Worm (Caenorhabditis elegans): ENCODE results near the gene cccp-1.

ce11 chrIII:12424663-12425062, 48.0 kb upstream of the cccp-1 start:
- no peak for TF ChIP-seq ama-1 (optimal IDR thresholded peaks at IDR 0.05)
- TF ChIP-seq hmbx-1 (tag; optimal IDR thresholded peaks at IDR 0.05) = no peak
- no peak for TF ChIP-seq tra-4 (tag; optimal IDR thresholded peaks at IDR 0.05)
- TF ChIP-seq pes-1 (GFP tag; IDR thresholded peaks at IDR 0.05) = no peak
- TF ChIP-seq scrt-1 (GFP tag; IDR thresholded peaks at IDR 0.05) = no peak
- TF ChIP-seq ets-7 (tag; optimal IDR thresholded peaks at IDR 0.05) = no peak
- TF ChIP-seq aly-1 (tag; optimal IDR thresholded peaks at IDR 0.05) = no peak
